Fruit fly (Drosophila melanogaster) whole organism, embryonic: Measurements from ENCODE around the gene IntS2.
A peak's percentile ranks its signal among the peaks of the same experiment; 100 is the strongest.

Experiments
- ATbp ChIP-seq: fragments of 200-800 bp; sonication (Bioruptor generic); optimal IDR thresholded peaks from 2 replicates; lab custom pipeline; 2017; ENCODE audit warnings: missing biosample characterization, mild to moderate bottlenecking, missing genetic modification characterization, missing genetic modification reagents
- Adf1 ChIP-seq: fragments of 200-800 bp; sonication (Bioruptor generic); IDR thresholded peaks from 2 replicates; pipeline ENCODE4 v1.3.6; 2022; ENCODE audit warnings: missing biosample characterization, missing genetic modification characterization
- CG10959 ChIP-seq: fragments of 200-800 bp; sonication (Bioruptor generic); IDR thresholded peaks from 2 replicates; pipeline ENCODE4 v1.3.6; 2022; ENCODE audit warnings: missing biosample characterization, missing genetic modification characterization
- CG10979 ChIP-seq: fragments of 200-800 bp; sonication (Bioruptor generic); optimal IDR thresholded peaks from 2 replicates; lab custom pipeline; 2018; ENCODE audit warnings: missing biosample characterization, mild to moderate bottlenecking, missing genetic modification characterization, moderate library complexity
- CG11504 ChIP-seq: fragments of 200-800 bp; sonication (Bioruptor generic); optimal IDR thresholded peaks from 3 replicates; lab custom pipeline; 2019; ENCODE audit warnings: missing biosample characterization, mild to moderate bottlenecking, missing genetic modification characterization, moderate library complexity
- CG13424 ChIP-seq: fragments of 200-800 bp; sonication (Bioruptor generic); optimal IDR thresholded peaks from 2 replicates; lab custom pipeline; 2019; ENCODE audit warnings: missing biosample characterization, mild to moderate bottlenecking, missing genetic modification characterization, moderate library complexity
- CG1647 ChIP-seq: fragments of 200-800 bp; sonication (Bioruptor generic); optimal IDR thresholded peaks from 3 replicates; lab custom pipeline; 2016; ENCODE audit warnings: missing biosample characterization, missing genetic modification characterization
- CG18262 ChIP-seq: fragments of 200-800 bp; optimal IDR thresholded peaks from 3 replicates; lab custom pipeline; 2019; ENCODE audit warnings: missing biosample characterization, mild to moderate bottlenecking, missing genetic modification characterization, moderate library complexity
- CG18619 ChIP-seq: fragments of 200-800 bp; sonication (Bioruptor generic); optimal IDR thresholded peaks from 3 replicates; lab custom pipeline; 2017; ENCODE audit warnings: missing biosample characterization, mild to moderate bottlenecking, missing genetic modification characterization
- CG2678 ChIP-seq: fragments of 200-800 bp; sonication (Bioruptor generic); optimal IDR thresholded peaks from 3 replicates; lab custom pipeline; 2019; ENCODE audit warnings: missing biosample characterization, mild to moderate bottlenecking, missing genetic modification characterization, moderate library complexity
- CG30403 ChIP-seq: fragments of 200-800 bp; sonication (Bioruptor generic); optimal IDR thresholded peaks from 3 replicates; lab custom pipeline; 2016; ENCODE audit warnings: missing biosample characterization, missing genetic modification characterization
- CG31388 ChIP-seq: fragments of 200-800 bp; sonication (Bioruptor generic); optimal IDR thresholded peaks from 2 replicates; lab custom pipeline; 2016; ENCODE audit warnings: missing biosample characterization, missing genetic modification characterization
- CG42726 ChIP-seq: fragments of 200-800 bp; sonication (Bioruptor generic); IDR thresholded peaks from 2 replicates; pipeline ENCODE4 v1.3.6; 2022; ENCODE audit warnings: missing biosample characterization, missing genetic modification characterization; ENCODE audit not compliant: partially characterized antibody
- CG5180 ChIP-seq: fragments of 200-800 bp; sonication (Bioruptor generic); optimal IDR thresholded peaks from 3 replicates; lab custom pipeline; 2017; ENCODE audit warnings: missing biosample characterization, missing genetic modification characterization, mild to moderate bottlenecking, moderate library complexity, missing genetic modification reagents
- CG6272 ChIP-seq: fragments of 200-800 bp; sonication (Bioruptor generic); IDR thresholded peaks from 2 replicates; pipeline ENCODE4 v1.3.6; 2022; ENCODE audit warnings: missing biosample characterization, missing genetic modification characterization
- CG7839 ChIP-seq: fragments of 200-800 bp; sonication (Bioruptor generic); optimal IDR thresholded peaks from 3 replicates; lab custom pipeline; 2018; ENCODE audit warnings: missing biosample characterization, mild to moderate bottlenecking, missing genetic modification characterization, moderate library complexity
- CG8924 ChIP-seq: fragments of 200-800 bp; optimal IDR thresholded peaks from 3 replicates; lab custom pipeline; 2019; ENCODE audit warnings: missing biosample characterization, mild to moderate bottlenecking, missing genetic modification characterization, moderate library complexity
- CHES-1-like ChIP-seq: fragments of 200-800 bp; sonication (Bioruptor generic); optimal IDR thresholded peaks from 2 replicates; lab custom pipeline; 2016; ENCODE audit warnings: missing biosample characterization, missing genetic modification characterization
- CoRest ChIP-seq: fragments of 200-800 bp; sonication (Bioruptor generic); optimal IDR thresholded peaks from 3 replicates; lab custom pipeline; 2018; ENCODE audit warnings: missing biosample characterization, mild to moderate bottlenecking, missing genetic modification characterization, moderate library complexity
- Drgx ChIP-seq: fragments of 200-800 bp; sonication (Bioruptor generic); IDR thresholded peaks from 2 replicates; pipeline ENCODE4 v1.3.6; 2022; ENCODE audit warnings: missing biosample characterization, missing genetic modification characterization
- H2.0 ChIP-seq: fragments of 200-800 bp; sonication (Bioruptor generic); IDR thresholded peaks from 2 replicates; pipeline ENCODE4 v1.3.6; 2022; ENCODE audit warnings: missing biosample characterization, missing genetic modification characterization
- Hr51 ChIP-seq, 2 experiments: fragments of 200-800 bp; sonication (Bioruptor generic); optimal IDR thresholded peaks; 2 replicates in 1 of 2; 3 replicates in 1 of 2; lab custom pipeline; 2016 to 2018; ENCODE audit warnings: missing biosample characterization in 2 of 2, missing genetic modification characterization in 2 of 2, mild to moderate bottlenecking in 1 of 2, moderate library complexity in 1 of 2
- Lpt ChIP-seq: fragments of >200 bp; optimal IDR thresholded peaks from 2 replicates; lab custom pipeline; 2018; ENCODE audit warnings: missing biosample characterization, missing genetic modification characterization
- Nf-YA ChIP-seq: fragments of 200-800 bp; sonication (Bioruptor generic); IDR thresholded peaks from 2 replicates; pipeline ENCODE4 v1.3.6; 2022; ENCODE audit warnings: missing biosample characterization, missing genetic modification characterization
- Oli ChIP-seq: fragments of 200-800 bp; sonication (Bioruptor generic); optimal IDR thresholded peaks from 2 replicates; lab custom pipeline; 2018; ENCODE audit warnings: missing biosample characterization, mild to moderate bottlenecking, missing genetic modification characterization, moderate library complexity
- PHDP ChIP-seq: fragments of 200-800 bp; sonication (Bioruptor generic); optimal IDR thresholded peaks from 3 replicates; lab custom pipeline; 2018; ENCODE audit warnings: missing biosample characterization, mild to moderate bottlenecking, missing genetic modification characterization, moderate library complexity
- Pdp1 ChIP-seq, 2 experiments: fragments of 200-800 bp; sonication (Bioruptor generic); optimal IDR thresholded peaks; 3 replicates each; lab custom pipeline; 2016; ENCODE audit warnings: missing biosample characterization in 2 of 2, missing genetic modification characterization in 2 of 2, mild to moderate bottlenecking in 1 of 2, moderate library complexity in 1 of 2
- Sox100B ChIP-seq: fragments of 200-800 bp; sonication (Bioruptor generic); optimal IDR thresholded peaks from 3 replicates; lab custom pipeline; 2018; ENCODE audit warnings: missing biosample characterization, mild to moderate bottlenecking, missing genetic modification characterization
- Sox102F ChIP-seq: fragments of 200-800 bp; sonication (Bioruptor generic); optimal IDR thresholded peaks from 2 replicates; lab custom pipeline; 2018; ENCODE audit warnings: missing biosample characterization, mild to moderate bottlenecking, missing genetic modification characterization, moderate library complexity
- Xrp1 ChIP-seq: fragments of 200-800 bp; sonication (Bioruptor generic); IDR thresholded peaks from 2 replicates; pipeline ENCODE4 v1.3.6; 2022; ENCODE audit warnings: missing biosample characterization, missing genetic modification characterization
- abd-A ChIP-seq: fragments of 200-800 bp; sonication (Bioruptor generic); optimal IDR thresholded peaks from 3 replicates; lab custom pipeline; 2019; ENCODE audit warnings: missing biosample characterization, mild to moderate bottlenecking, missing genetic modification characterization, moderate library complexity
- aop ChIP-seq: fragments of 200-800 bp; sonication (Bioruptor generic); IDR thresholded peaks from 2 replicates; pipeline ENCODE4 v1.3.6; 2022; ENCODE audit warnings: missing biosample characterization, missing genetic modification characterization
- btn ChIP-seq: fragments of 200-800 bp; sonication (Bioruptor generic); optimal IDR thresholded peaks from 2 replicates; lab custom pipeline; 2016; ENCODE audit warnings: missing biosample characterization, missing genetic modification characterization
- chn ChIP-seq: fragments of 200-800 bp; sonication (Bioruptor generic); optimal IDR thresholded peaks from 2 replicates; lab custom pipeline; 2016; ENCODE audit warnings: missing biosample characterization, missing genetic modification characterization
- da ChIP-seq: fragments of 200-800 bp; sonication (Bioruptor generic); optimal IDR thresholded peaks from 2 replicates; lab custom pipeline; 2016; ENCODE audit warnings: missing biosample characterization, missing genetic modification characterization
- dmrt99B ChIP-seq: fragments of 200-800 bp; sonication (Bioruptor generic); optimal IDR thresholded peaks from 2 replicates; lab custom pipeline; 2018; ENCODE audit warnings: missing biosample characterization, mild to moderate bottlenecking, missing genetic modification characterization, moderate library complexity
- esg ChIP-seq: fragments of 200-800 bp; sonication (Bioruptor generic); conservative IDR thresholded peaks from 2 replicates; pipeline ENCODE4 v1.3.6; 2022; ENCODE audit warnings: missing biosample characterization, missing genetic modification characterization
- eve ChIP-seq, 2 experiments: fragments of >200 bp; optimal IDR thresholded peaks; 2 replicates each; lab custom pipeline; 2017; ENCODE audit warnings: missing biosample characterization in 2 of 2, missing genetic modification characterization in 2 of 2
- gem ChIP-seq: fragments of 200-800 bp; sonication (Bioruptor generic); optimal IDR thresholded peaks from 2 replicates; lab custom pipeline; 2019; ENCODE audit warnings: missing biosample characterization, mild to moderate bottlenecking, missing genetic modification characterization, moderate library complexity
- jumu ChIP-seq: fragments of 200-800 bp; sonication (Bioruptor generic); optimal IDR thresholded peaks from 3 replicates; lab custom pipeline; 2016; ENCODE audit warnings: missing biosample characterization, missing genetic modification characterization
- kay ChIP-seq: fragments of 200-800 bp; sonication (Bioruptor generic); optimal IDR thresholded peaks from 2 replicates; lab custom pipeline; 2016; ENCODE audit warnings: missing biosample characterization, missing genetic modification characterization
- mam ChIP-seq: fragments of 200-800 bp; sonication (Bioruptor generic); optimal IDR thresholded peaks from 3 replicates; lab custom pipeline; 2016; ENCODE audit warnings: missing biosample characterization, missing genetic modification characterization
- org-1 ChIP-seq: fragments of 200-800 bp; sonication (Bioruptor generic); optimal IDR thresholded peaks from 2 replicates; lab custom pipeline; 2017; ENCODE audit warnings: missing biosample characterization, missing genetic modification characterization
- pan ChIP-seq, 4 experiments: fragments of >200 bp in 3 of 4; fragments of 200-800 bp in 1 of 4; sonication (Bioruptor generic) in 1 of 4; optimal IDR thresholded peaks in 3 of 4; IDR thresholded peaks in 1 of 4; 2 replicates each; pipeline versions ENCODE4 v1.3.6 to Lab custom; 2017 to 2022; ENCODE audit warnings: missing biosample characterization in 2 of 4, missing genetic modification characterization in 2 of 4, mixed read lengths in 1 of 4
- pzg ChIP-seq: fragments of 200-800 bp; sonication (Bioruptor generic); optimal IDR thresholded peaks from 3 replicates; lab custom pipeline; 2018; ENCODE audit warnings: missing biosample characterization, mild to moderate bottlenecking, missing genetic modification characterization, moderate library complexity
- row ChIP-seq: fragments of 200-800 bp; sonication (Bioruptor generic); IDR thresholded peaks from 3 replicates; pipeline ENCODE4 v1.3.6; 2022; ENCODE audit warnings: missing biosample characterization, missing genetic modification characterization
- sc ChIP-seq, 3 experiments: fragments of >200 bp in 2 of 3; fragments of 200-800 bp in 1 of 3; sonication (Bioruptor generic) in 1 of 3; optimal IDR thresholded peaks; 2 replicates in 2 of 3; 3 replicates in 1 of 3; lab custom pipeline; 2017; ENCODE audit warnings: mild to moderate bottlenecking in 1 of 3, missing biosample characterization in 1 of 3, missing genetic modification characterization in 1 of 3, missing genetic modification reagents in 1 of 3
- sens ChIP-seq: fragments of 200-800 bp; sonication (Bioruptor generic); peaks from one replicate; lab custom pipeline; 2016; ENCODE audit warnings: missing biosample characterization, missing genetic modification characterization
- tio ChIP-seq: fragments of 200-800 bp; sonication (Bioruptor generic); optimal IDR thresholded peaks from 2 replicates; lab custom pipeline; 2017; ENCODE audit warnings: missing biosample characterization, missing genetic modification characterization, inconsistent platforms

Gene IntS2

dm6 chrX:17692729-17693128 lies 36.1 kb upstream of the IntS2 start:
- TF ChIP-seq CG31388 (GFP tag; lab: Kevin White, UChicago): no peak
- peak; percentile 12 for TF ChIP-seq sens (GFP tag; lab: Kevin White, UChicago)
- TF ChIP-seq Sox102F (GFP tag; lab: Kevin White, UChicago): peak; percentile 29
- no peak for TF ChIP-seq esg (GFP tag; lab: Robert Waterston, UW)
- peak; percentile 14 for TF ChIP-seq Oli
- TF ChIP-seq CoRest: peak; percentile 12
- peak; percentile 35; the same call in 1 of the 3 replicates for TF ChIP-seq row
- TF ChIP-seq Pdp1 (GFP tag; optimal IDR thresholded peaks at IDR 0.05; lab: Kevin White, UChicago): peak in 1 of 2 experiments; percentile 8
- peak; percentile 55 for TF ChIP-seq CG11504 (tag; lab: Kevin White, UChicago)
- peak; percentile 37 for TF ChIP-seq gem (tag; lab: Kevin White, UChicago)
- TF ChIP-seq aop (GFP tag; lab: Robert Waterston, UW): no peak
- TF ChIP-seq CG30403: peak; percentile 15
- peak in 1 of 2 experiments; percentile 52 for TF ChIP-seq eve (GFP tag; optimal IDR thresholded peaks at IDR 0.05; lab: Kevin White, UChicago)
- no peak for TF ChIP-seq CG42726 (GFP tag; lab: Robert Waterston, UW)
- TF ChIP-seq Nf-YA: no peak
- no peak for TF ChIP-seq pzg (GFP tag; lab: Kevin White, UChicago)
- no peak for TF ChIP-seq ATbp (GFP tag; lab: Kevin White, UChicago)
- TF ChIP-seq org-1 (GFP tag; lab: Kevin White, UChicago): no peak
- peak; percentile 9 for TF ChIP-seq CG7839 (tag; lab: Kevin White, UChicago)
- no peak for TF ChIP-seq btn (GFP tag; lab: Kevin White, UChicago)
- no peak for TF ChIP-seq CHES-1-like (GFP tag; lab: Kevin White, UChicago)
- TF ChIP-seq pan (optimal IDR thresholded peaks at IDR 0.05; lab: Kevin White, UChicago): no peak
- no peak for TF ChIP-seq pan (GFP tag; optimal IDR thresholded peaks at IDR 0.05 in 1 of 2, IDR thresholded peaks at IDR 0.05 in 1 of 2)
- peak; percentile 47 for TF ChIP-seq Sox100B (GFP tag; lab: Kevin White, UChicago)
- TF ChIP-seq CG10959: no peak
- TF ChIP-seq CG10979 (tag; lab: Kevin White, UChicago): peak; percentile 5
- no peak for TF ChIP-seq Xrp1 (GFP tag; lab: Robert Waterston, UW)
- no peak for TF ChIP-seq sc (optimal IDR thresholded peaks at IDR 0.05; lab: Kevin White, UChicago)
- TF ChIP-seq sc (GFP tag; optimal IDR thresholded peaks at IDR 0.05; lab: Kevin White, UChicago): no peak
- TF ChIP-seq CG5180 (GFP tag; lab: Kevin White, UChicago): no peak
- TF ChIP-seq CG18619 (GFP tag; lab: Kevin White, UChicago): no peak
- no peak for TF ChIP-seq PHDP (tag; lab: Kevin White, UChicago)
- no peak for TF ChIP-seq kay (GFP tag; lab: Kevin White, UChicago)
- 0 out of 2 replicates have a peak, but pooled peaks have one; percentile 43 for TF ChIP-seq Drgx (GFP tag; lab: Robert Waterston, UW)
- no peak for TF ChIP-seq CG6272 (GFP tag; lab: Robert Waterston, UW)
- no peak for TF ChIP-seq da (GFP tag; lab: Kevin White, UChicago)
- no peak for TF ChIP-seq chn (GFP tag; lab: Kevin White, UChicago)
- peak; percentile 43 for TF ChIP-seq dmrt99B
- peak; percentile 32 for TF ChIP-seq CG2678 (tag; lab: Kevin White, UChicago)
- TF ChIP-seq CG13424 (tag; lab: Kevin White, UChicago): peak; percentile 22
- no peak for TF ChIP-seq abd-A (tag; lab: Kevin White, UChicago)
- TF ChIP-seq CG18262: peak; percentile 10
- TF ChIP-seq CG8924 (tag; lab: Kevin White, UChicago): no peak
- TF ChIP-seq Adf1: no peak
- TF ChIP-seq Hr51 (GFP tag; optimal IDR thresholded peaks at IDR 0.05; lab: Kevin White, UChicago): peak in 1 of 2 experiments; percentile 21
- TF ChIP-seq CG1647 (GFP tag; lab: Kevin White, UChicago): no peak
- TF ChIP-seq mam (GFP tag; lab: Kevin White, UChicago): no peak
- no peak for TF ChIP-seq tio (GFP tag; lab: Kevin White, UChicago)
- no peak for TF ChIP-seq H2.0
- TF ChIP-seq jumu: no peak
- no peak for TF ChIP-seq Lpt
